Fruit fly (Drosophila melanogaster): ENCODE results near the gene kni.

- no peak for TF ChIP-seq CTCF (optimal IDR thresholded peaks at IDR 0.05)
- TF ChIP-seq CG8478 (optimal IDR thresholded peaks at IDR 0.05) = no peak
Measured at dm6 chr3L:20732492-20732891, 37.3 kb upstream of the kni start.

All from S2 (cell line).